Worm (Caenorhabditis elegans): ENCODE results near the gene F52B11.2.

ce11 chrIV:14066403-14066802, 17.0 kb upstream of the F52B11.2 start:
- TF ChIP-seq nhr-11 (tag; optimal IDR thresholded peaks at IDR 0.05) (no peak), sox-2 (GFP tag; IDR thresholded peaks at IDR 0.05) (no peak), hlh-13 (GFP tag; optimal IDR thresholded peaks at IDR 0.05) (no peak)

All from whole organism, late embryonic.